Worm (Caenorhabditis elegans): Measurements from ENCODE around the gene ZK1240.1.

The ZK1240.1 gene

DNA sequence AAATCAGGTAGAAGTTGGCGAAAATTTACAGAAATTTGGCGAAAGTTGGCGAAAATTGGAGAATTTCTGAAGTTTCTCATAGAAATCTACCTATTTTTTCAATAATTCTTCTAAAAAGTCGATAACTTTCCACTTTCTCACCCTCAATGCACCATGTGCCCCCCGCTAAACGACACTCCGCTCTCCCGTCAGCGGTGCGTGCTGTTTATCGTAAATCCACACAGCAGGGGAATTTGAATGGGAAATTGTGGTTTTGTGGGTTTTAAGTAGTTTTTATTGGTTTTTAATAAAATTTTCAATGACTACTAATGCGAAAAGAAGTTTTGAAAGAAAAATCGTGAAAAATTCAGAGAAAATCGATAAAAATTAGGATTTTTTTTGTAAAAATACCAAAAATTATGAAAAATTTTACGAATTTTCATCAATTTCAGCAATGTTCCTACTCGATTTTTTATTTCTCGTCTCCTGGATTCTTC is 12.8 kb downstream of the ZK1240.1 start, which contains the start of gene F43C11.6 (continued):
- TF ChIP-seq ceh-90 (tag; optimal IDR thresholded peaks at IDR 0.05) (no peak), snpc-4 (tag; optimal IDR thresholded peaks at IDR 0.05) (no peak), ceh-82 (tag; optimal IDR thresholded peaks at IDR 0.05) (peak in 2 of 3 experiments; percentile 8 to 54), irx-1 (tag; optimal IDR thresholded peaks at IDR 0.05) (no peak), C16A3.4 (tag; optimal IDR thresholded peaks at IDR 0.05) (peak; percentile 55), xbp-1 (tag; optimal IDR thresholded peaks at IDR 0.05) (peak; percentile 8), F16B12.6 (tag; optimal IDR thresholded peaks at IDR 0.05) (peak; percentile 48), efl-1 (optimal IDR thresholded peaks at IDR 0.05) (peak; percentile 55 to 63), efl-1 (GFP tag; optimal IDR thresholded peaks at IDR 0.05 in 1 of 2) (peak; percentile 58 to 95), egl-27 (tag; optimal IDR thresholded peaks at IDR 0.05) (no peak), swsn-7 (tag; optimal IDR thresholded peaks at IDR 0.05) (peak; percentile 7), C34B4.2 (tag; optimal IDR thresholded peaks at IDR 0.05) (no peak), elt-2 (tag; optimal IDR thresholded peaks at IDR 0.05) (no peak)

DNA sequence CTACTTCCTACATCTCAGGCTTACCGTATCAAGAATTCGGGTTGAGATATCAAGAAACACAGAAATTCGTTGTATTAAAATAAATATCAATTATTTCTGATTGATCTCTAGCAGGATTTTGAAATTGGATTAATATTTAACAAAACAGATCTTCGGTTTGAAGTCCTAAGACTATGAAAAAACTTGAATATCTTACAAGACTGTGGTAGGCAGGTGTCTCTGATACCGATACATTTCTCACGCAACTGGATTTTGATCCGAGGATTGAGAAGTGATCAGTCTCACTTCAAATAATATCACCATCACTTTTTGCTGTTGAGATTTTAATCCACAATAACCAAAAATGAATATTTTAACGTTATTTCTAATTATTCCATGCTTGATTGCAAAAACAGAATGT is 17.5 kb downstream of the ZK1240.1 start, which contains the start of gene F43C11.4:
Gene F43C11.4 (plus strand): TSS at position 301 of the 400 bp plus-strand sequence.
- no peak for TF ChIP-seq pqm-1 (tag; optimal IDR thresholded peaks at IDR 0.05)

DNA sequence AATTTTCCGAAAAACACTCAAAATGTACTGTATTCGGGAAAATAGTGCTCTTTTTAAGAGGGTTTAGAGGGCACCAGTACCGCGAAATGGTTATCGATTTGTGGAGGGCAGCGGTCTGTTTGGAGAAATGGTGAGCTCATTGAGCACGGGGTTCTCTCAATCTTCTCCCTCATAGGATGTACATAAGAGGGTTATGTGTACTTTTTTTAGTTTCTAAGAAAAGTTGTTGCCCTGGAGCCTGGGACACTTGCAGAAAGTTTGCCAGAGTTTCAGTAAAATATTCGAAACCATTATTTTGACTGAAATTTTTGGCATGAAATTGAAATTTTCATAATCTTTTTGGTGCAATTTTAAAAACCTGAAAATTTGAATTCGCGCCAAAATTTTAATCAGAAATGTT is 23.4 kb downstream of the ZK1240.1 start, which contains the start of gene F43C11.10:
Gene F43C11.10 (minus strand): TSS at position 101 of the 400 bp plus-strand sequence.
- TF ChIP-seq sptf-1 (tag; optimal IDR thresholded peaks at IDR 0.05), result no peak
- no peak for TF ChIP-seq unc-130 (tag; optimal IDR thresholded peaks at IDR 0.05)
- TF ChIP-seq efl-3 (GFP tag; optimal IDR thresholded peaks at IDR 0.05), result no peak

DNA sequence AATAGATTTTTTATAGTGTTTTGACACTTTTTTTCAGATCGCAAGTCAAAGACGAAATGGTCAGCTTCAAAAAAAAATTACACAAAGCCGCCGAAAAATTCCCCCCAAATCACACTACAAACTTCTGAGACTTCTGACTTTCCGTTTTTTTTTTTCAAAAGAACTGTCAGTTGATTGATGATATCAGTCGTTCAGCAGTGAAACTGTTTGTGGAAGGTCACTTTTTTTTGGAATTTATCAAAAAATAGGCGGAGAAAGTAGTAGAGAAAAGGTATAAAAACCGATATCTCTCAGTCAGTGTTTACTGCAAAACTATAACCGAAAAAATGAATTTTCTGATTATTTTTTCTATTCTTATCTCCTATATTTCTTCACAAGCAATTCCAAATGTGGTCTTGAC is 23.8 kb downstream of the ZK1240.1 start, which contains the start of gene F43C11.3:
Gene F43C11.3 (plus strand): TSS at position 301 of the 400 bp plus-strand sequence.
- TF ChIP-seq nhr-11 (tag; optimal IDR thresholded peaks at IDR 0.05) (no peak), ceh-82 (tag; optimal IDR thresholded peaks at IDR 0.05) (no peak), lin-39 (tag; optimal IDR thresholded peaks at IDR 0.05) (no peak), zip-4 (GFP tag; optimal IDR thresholded peaks at IDR 0.05) (no peak)

DNA sequence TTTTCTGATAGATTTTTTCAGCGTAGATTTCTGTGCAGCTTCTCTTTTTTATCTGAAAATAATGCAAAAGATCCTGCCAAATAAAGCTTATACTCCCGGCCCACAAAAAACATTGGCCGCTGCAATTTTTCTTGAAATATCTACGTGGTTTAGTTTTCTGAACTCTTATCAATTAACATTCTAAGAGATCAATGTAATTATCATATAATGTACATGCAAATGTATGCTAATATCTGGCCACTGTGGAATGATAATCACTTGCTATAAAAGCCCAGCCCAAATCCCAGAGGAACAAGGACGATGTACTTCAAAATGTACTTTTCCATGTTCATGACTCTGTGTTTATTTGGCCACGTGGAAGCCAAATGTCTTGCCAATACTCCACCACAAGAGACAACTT is 25.3 kb downstream of the ZK1240.1 start, which contains the start of gene F43C11.2:
Gene F43C11.2 (plus strand): TSS at position 301 of the 400 bp plus-strand sequence.
- TF ChIP-seq lin-39 (tag; optimal IDR thresholded peaks at IDR 0.05) (no peak), jun-1 (tag; optimal IDR thresholded peaks at IDR 0.05) (no peak), fos-1 (tag; optimal IDR thresholded peaks at IDR 0.05) (no peak), ces-1 (GFP tag; optimal IDR thresholded peaks at IDR 0.05) (no peak), nhr-84 (tag; optimal IDR thresholded peaks at IDR 0.05) (no peak), nhr-19 (GFP tag; conservative IDR thresholded peaks at IDR 0.05) (no peak), swsn-7 (tag; optimal IDR thresholded peaks at IDR 0.05) (no peak), unc-62 (GFP tag; optimal IDR thresholded peaks at IDR 0.05) (no peak), alr-1 (tag; optimal IDR thresholded peaks at IDR 0.05; ENCODE audit: borderline replicate concordance) (no peak), egl-13 (tag; optimal IDR thresholded peaks at IDR 0.05) (no peak), hlh-17 (GFP tag; optimal IDR thresholded peaks at IDR 0.05; ENCODE audit: borderline replicate concordance) (no peak), Y116A8C.19 (tag; optimal IDR thresholded peaks at IDR 0.05; ENCODE audit: borderline replicate concordance) (no peak), unc-86 (tag; optimal IDR thresholded peaks at IDR 0.05) (no peak), lin-14 (GFP tag; optimal IDR thresholded peaks at IDR 0.05) (no peak), pag-3 (tag; optimal IDR thresholded peaks at IDR 0.05; ENCODE audit: borderline replicate concordance, insufficient read depth) (no peak)

DNA sequence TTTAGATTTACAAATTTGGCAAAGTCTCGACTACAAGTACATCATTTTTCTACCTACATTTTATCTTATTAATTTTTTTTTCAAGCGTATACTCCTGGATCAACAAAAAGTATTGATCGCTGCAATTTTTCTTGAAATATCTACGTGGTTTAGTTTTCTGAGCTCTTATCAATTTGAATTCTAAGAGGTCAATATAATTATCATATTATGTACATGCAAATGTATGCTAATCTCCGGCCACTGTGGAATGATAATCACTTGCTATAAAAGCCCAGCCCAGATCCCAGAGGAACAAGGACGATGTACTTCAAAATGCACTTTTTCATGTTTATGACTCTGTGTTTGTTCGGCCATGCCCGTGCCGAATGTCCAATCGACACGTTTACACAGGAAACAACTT is 27.6 kb downstream of the ZK1240.1 start, which contains the start of gene F43C11.1:
Gene F43C11.1 (plus strand): TSS at position 301 of the 400 bp plus-strand sequence.
- TF ChIP-seq ets-5 (GFP tag; IDR thresholded peaks at IDR 0.05) (no peak), fos-1 (tag; optimal IDR thresholded peaks at IDR 0.05) (no peak), nhr-71 (tag; optimal IDR thresholded peaks at IDR 0.05) (no peak)

All from whole organism, L1 larva.